Worm (Caenorhabditis elegans) whole organism, L3 larva: ENCODE results near the gene gfat-2.

Experiments used
- ZK546.5 ChIP-seq: sonication (generic microtip); optimal IDR thresholded peaks from 2 replicates; lab custom pipeline; 2017; ENCODE audit warnings: missing biosample characterization, missing genetic modification characterization
- aly-2 ChIP-seq: fragments of 150-350 bp; optimal IDR thresholded peaks from 2 replicates; lab custom pipeline; 2014; ENCODE audit warnings: missing biosample characterization, missing genetic modification characterization
- ceh-16 ChIP-seq: sonication (generic microtip); optimal IDR thresholded peaks from 2 replicates; lab custom pipeline; 2017; ENCODE audit warnings: missing biosample characterization, missing genetic modification characterization
- ceh-28 ChIP-seq: fragments of 150-350 bp; optimal IDR thresholded peaks from 2 replicates; lab custom pipeline; 2014; ENCODE audit warnings: missing biosample characterization, missing genetic modification reagents, missing genetic modification characterization
- daf-12 ChIP-seq: fragments of 150-350 bp; optimal IDR thresholded peaks from 2 replicates; lab custom pipeline; 2014; ENCODE audit warnings: missing biosample characterization, missing genetic modification reagents, missing genetic modification characterization
- egl-5 ChIP-seq: fragments of 150-350 bp; optimal IDR thresholded peaks from 2 replicates; lab custom pipeline; 2017; ENCODE audit warnings: missing biosample characterization, missing genetic modification reagents, missing genetic modification characterization, inconsistent platforms
- elt-1 ChIP-seq: fragments of 150-350 bp; optimal IDR thresholded peaks from 2 replicates; lab custom pipeline; 2014; ENCODE audit warnings: missing biosample characterization, missing genetic modification characterization
- elt-2 ChIP-seq: sonication (generic microtip); optimal IDR thresholded peaks from 2 replicates; lab custom pipeline; 2016; ENCODE audit warnings: missing genetic modification reagents, mild to moderate bottlenecking, missing genetic modification characterization, missing compliant biosample characterization
- elt-3 ChIP-seq, 3 experiments: fragments of 150-350 bp in 1 of 3; sonication (generic microtip) in 2 of 3; optimal IDR thresholded peaks; 2 replicates in 2 of 3; 4 replicates in 1 of 3; lab custom pipeline; 2014 to 2017; ENCODE audit warnings: missing biosample characterization in 3 of 3, missing genetic modification characterization in 3 of 3
- fos-1 ChIP-seq: fragments of 150-350 bp; optimal IDR thresholded peaks from 2 replicates; lab custom pipeline; 2014; ENCODE audit warnings: missing biosample characterization, missing genetic modification characterization
- jun-1 ChIP-seq: fragments of 150-350 bp; optimal IDR thresholded peaks from 2 replicates; lab custom pipeline; 2014; ENCODE audit warnings: missing biosample characterization, missing genetic modification reagents, missing genetic modification characterization
- lin-39 ChIP-seq: fragments of 150-350 bp; optimal IDR thresholded peaks from 2 replicates; lab custom pipeline; 2018; ENCODE audit warnings: missing biosample characterization, missing genetic modification reagents, missing genetic modification characterization
- lsy-12 ChIP-seq: sonication (generic microtip); optimal IDR thresholded peaks from 2 replicates; lab custom pipeline; 2016; ENCODE audit warnings: mild to moderate bottlenecking, missing genetic modification characterization, missing compliant biosample characterization
- mml-1 ChIP-seq: fragments of 150-350 bp; sonication (generic microtip); optimal IDR thresholded peaks from 3 replicates; lab custom pipeline; 2014; ENCODE audit warnings: missing biosample characterization, missing genetic modification characterization
- nfya-1 ChIP-seq: sonication (generic microtip); optimal IDR thresholded peaks from 2 replicates; lab custom pipeline; 2017; ENCODE audit warnings: missing genetic modification characterization, mild to moderate bottlenecking, missing compliant biosample characterization, antibody characterized with exemption, moderate library complexity; ENCODE audit not compliant: insufficient read depth
- nhr-12 ChIP-seq: fragments of 150-350 bp; optimal IDR thresholded peaks from 2 replicates; lab custom pipeline; 2014; ENCODE audit warnings: missing biosample characterization, missing genetic modification characterization
- nhr-23 ChIP-seq: fragments of 150-350 bp; optimal IDR thresholded peaks from 2 replicates; lab custom pipeline; 2014; ENCODE audit warnings: missing biosample characterization, missing genetic modification reagents, missing genetic modification characterization
- nhr-28 ChIP-seq: fragments of 150-350 bp; optimal IDR thresholded peaks from 2 replicates; lab custom pipeline; 2014; ENCODE audit warnings: missing biosample characterization, missing genetic modification characterization
- nhr-43 ChIP-seq: sonication (generic microtip); optimal IDR thresholded peaks from 2 replicates; lab custom pipeline; 2016; ENCODE audit warnings: mild to moderate bottlenecking, missing genetic modification characterization, missing compliant biosample characterization; ENCODE audit not compliant: poor library complexity, severe bottlenecking
- nhr-67 ChIP-seq: fragments of 150-350 bp; optimal IDR thresholded peaks from 2 replicates; lab custom pipeline; 2014; ENCODE audit warnings: missing biosample characterization, missing genetic modification characterization
- nhr-76 ChIP-seq: fragments of 150-350 bp; sonication (generic microtip); optimal IDR thresholded peaks from 5 replicates; lab custom pipeline; 2014; ENCODE audit warnings: missing biosample characterization, missing genetic modification characterization
- pha-4 ChIP-seq: fragments of 150-350 bp; optimal IDR thresholded peaks from 2 replicates; lab custom pipeline; 2014; ENCODE audit warnings: missing biosample characterization, missing genetic modification reagents, missing genetic modification characterization
- pqm-1 ChIP-seq: fragments of 150-350 bp; optimal IDR thresholded peaks from 2 replicates; lab custom pipeline; 2017; ENCODE audit warnings: missing biosample characterization, missing genetic modification characterization, inconsistent platforms
- skn-1 ChIP-seq: fragments of 150-350 bp; optimal IDR thresholded peaks from 2 replicates; lab custom pipeline; 2014; ENCODE audit warnings: missing biosample characterization, missing genetic modification characterization
- snpc-4 ChIP-seq: fragments of 150-350 bp; optimal IDR thresholded peaks from 2 replicates; lab custom pipeline; 2014; ENCODE audit warnings: missing biosample characterization, missing genetic modification characterization
- tbx-2 ChIP-seq: sonication (generic microtip); optimal IDR thresholded peaks from 2 replicates; lab custom pipeline; 2016; ENCODE audit warnings: mild to moderate bottlenecking, missing genetic modification characterization, missing compliant biosample characterization
- unc-39 ChIP-seq: sonication (generic microtip); optimal IDR thresholded peaks from 4 replicates; lab custom pipeline; 2017; ENCODE audit warnings: missing biosample characterization, missing genetic modification characterization

Gene gfat-2

DNA sequence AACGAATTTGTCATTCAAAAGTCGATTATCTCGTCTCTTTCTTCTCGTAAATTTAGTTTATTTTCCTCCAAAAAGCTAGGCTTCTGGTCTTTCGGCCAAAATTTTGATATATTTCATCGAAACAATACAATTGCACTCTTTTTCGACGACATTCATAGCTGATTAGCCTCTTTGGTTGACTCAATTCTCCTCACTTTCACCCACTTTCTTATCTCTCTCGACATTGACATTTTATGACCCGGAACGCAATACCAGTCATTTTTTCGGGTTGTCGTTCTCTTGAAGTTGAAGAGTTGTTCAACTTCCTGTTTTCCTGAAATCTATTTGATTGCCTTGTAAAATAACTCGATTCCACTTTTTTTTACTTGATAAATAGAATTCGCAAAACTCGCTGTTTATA lies 24.5 kb downstream of the gfat-2 start:
- no peak for TF ChIP-seq pqm-1
- TF ChIP-seq elt-2, result peak; percentile 64
- TF ChIP-seq egl-5, result peak; percentile 19
- no peak for TF ChIP-seq lsy-12 (tag; lab: Kevin White, UChicago)

DNA sequence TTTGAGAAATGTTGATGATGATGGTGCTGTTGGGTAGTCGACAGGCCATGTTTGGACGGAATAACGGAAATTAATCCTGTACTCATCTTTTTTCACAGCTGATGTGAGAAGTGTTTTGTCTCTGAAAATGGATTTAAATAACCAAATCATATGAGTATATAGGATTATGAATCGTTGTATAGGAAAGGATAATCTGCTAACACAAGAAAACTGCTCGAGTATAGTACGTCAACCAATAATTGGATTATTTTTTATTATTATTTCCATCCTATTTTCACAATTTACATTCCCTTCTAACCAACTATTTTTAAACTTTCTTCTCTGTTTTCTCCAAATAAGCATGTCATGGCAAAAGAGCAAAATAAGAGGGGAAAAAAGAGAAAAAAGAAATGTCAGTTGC lies 25.7 kb downstream of the gfat-2 start:
- TF ChIP-seq egl-5 (no peak), fos-1 (no peak), jun-1 (tag; lab: Kevin White, UChicago) (no peak), aly-2 (tag; lab: Kevin White, UChicago) (no peak), daf-12 (tag; lab: Kevin White, UChicago) (no peak), nhr-23 (tag; lab: Kevin White, UChicago) (no peak), elt-2 (no peak), pqm-1 (no peak), elt-3 (tag; optimal IDR thresholded peaks at IDR 0.05; lab: Kevin White, UChicago) (no peak), nhr-28 (tag; lab: Kevin White, UChicago) (no peak), lin-39 (tag; lab: Kevin White, UChicago) (no peak), nhr-76 (tag; lab: Kevin White, UChicago) (no peak), ZK546.5 (tag; lab: Kevin White, UChicago) (no peak), ceh-16 (tag; lab: Kevin White, UChicago) (no peak), snpc-4 (tag; lab: Kevin White, UChicago) (no peak), unc-39 (tag; lab: Kevin White, UChicago) (no peak)

DNA sequence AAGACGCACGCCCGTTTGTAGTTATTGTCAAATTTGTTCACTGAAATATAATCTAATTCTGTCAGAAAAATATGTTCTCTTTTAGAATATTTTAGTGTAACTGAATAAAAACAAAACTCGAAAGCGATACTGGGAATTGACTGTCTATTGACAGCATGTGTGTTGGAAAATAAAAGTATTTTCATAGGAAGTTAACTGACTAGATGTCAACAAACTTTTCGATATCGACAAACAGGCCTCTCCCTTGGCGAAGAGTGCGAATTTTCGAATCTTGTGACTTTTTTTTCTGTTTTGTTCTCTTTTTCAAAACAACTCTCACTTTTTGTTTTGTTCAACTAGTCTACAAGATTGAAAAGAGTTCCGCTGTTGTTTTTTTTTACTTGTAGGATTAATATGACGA lies 28.2 kb downstream of the gfat-2 start:
- TF ChIP-seq tbx-2 (tag; lab: Kevin White, UChicago) (no peak), daf-12 (tag; lab: Kevin White, UChicago) (no peak), nhr-12 (tag; lab: Kevin White, UChicago) (no peak), pha-4 (tag; lab: Kevin White, UChicago) (peak; percentile 89), unc-39 (tag; lab: Kevin White, UChicago) (no peak), ceh-28 (tag; lab: Kevin White, UChicago) (no peak)

DNA sequence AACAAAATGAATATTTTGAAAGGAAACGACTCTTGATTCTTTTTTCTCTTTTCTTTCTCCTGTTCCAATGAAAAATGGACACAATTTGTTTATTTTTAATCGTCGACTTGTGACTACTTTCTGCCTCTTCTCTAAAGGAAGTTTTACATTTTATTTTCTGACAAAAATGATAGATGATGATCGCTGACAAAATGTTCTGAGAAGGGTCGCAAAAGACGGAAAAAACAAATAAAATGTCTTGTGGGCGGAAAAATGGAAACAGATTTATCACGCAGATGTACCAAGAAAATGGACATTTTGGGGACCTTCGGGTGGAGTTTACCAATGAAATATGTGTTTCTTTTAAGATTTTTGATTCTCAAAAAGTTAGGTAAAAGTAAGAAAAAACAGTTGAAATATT lies 42.9 kb downstream of the gfat-2 start:
- TF ChIP-seq elt-1, result no peak
- TF ChIP-seq lin-39 (tag; lab: Kevin White, UChicago), result peak; percentile 55
- TF ChIP-seq, all 47 proteins: peak for 1

DNA sequence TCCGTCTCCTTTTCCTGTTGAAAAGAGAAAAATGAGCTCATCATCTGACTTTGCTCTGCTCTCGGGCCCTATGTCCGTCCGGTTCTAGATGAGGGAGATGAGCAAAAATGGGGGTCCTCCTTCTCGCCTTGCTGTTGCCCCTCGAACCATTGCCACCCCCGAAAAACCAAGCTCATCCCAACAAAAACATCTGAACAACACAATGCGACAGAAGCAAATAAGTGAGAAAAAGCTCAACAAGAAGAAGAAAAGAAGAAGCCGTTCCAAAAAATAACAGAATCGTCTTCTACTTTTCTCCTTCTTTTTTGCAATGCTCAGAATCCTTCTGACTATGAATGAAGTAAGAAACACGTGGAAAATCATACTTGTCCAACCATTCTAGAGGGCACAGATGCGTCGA lies 45.8 kb downstream of the gfat-2 start:
- TF ChIP-seq skn-1 (tag; lab: Kevin White, UChicago) (no peak), elt-2 (no peak), ceh-28 (tag; lab: Kevin White, UChicago) (no peak), mml-1 (no peak)

DNA sequence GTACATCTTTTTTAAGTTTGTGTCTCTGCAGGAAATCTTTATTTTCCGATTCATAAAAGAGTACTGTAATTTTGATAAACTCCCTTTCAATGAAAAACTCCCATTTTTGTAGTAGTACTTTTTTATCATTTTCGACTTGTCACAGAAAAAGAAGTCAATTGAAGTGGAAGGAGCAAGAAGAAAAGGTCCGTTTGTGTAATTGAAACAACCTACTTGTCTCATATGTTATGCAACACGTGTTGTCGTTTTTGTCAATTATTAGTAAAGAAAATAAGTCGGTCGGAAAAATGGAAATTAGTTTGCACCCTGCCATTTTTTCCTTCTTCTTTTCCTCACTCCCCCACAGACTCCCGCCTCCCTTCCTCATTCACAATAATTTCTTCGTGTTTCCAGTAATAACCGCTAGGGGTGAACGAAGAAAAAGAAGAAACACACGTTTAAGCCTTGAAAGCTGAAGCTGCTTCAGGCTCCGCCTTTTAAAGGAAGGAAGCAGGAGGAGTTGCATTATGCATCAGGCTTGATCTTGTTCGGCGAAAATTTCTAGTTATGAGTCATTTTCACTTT lies 48.8 kb downstream of the gfat-2 start:
- no peak for TF ChIP-seq nhr-43 (tag; lab: Kevin White, UChicago)
- TF ChIP-seq nfya-1, result peak; percentile 13

DNA sequence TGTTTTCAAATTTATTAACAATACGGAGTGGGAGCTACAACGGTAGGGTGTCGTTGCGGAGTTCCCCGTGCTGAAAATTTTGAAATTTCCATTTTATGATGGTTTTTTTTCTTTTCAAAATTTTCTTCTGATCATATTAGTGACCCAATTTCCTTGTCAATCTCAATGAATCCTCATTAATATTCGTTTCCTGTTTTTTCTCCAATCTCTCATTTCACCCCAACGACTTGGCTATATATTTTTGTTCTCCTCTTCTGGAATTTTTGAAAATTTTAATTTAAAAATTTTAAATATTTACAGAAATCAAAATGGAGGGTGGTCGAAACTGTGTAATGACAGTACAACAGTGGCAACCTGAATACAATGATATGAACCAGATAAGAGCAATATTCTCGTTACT lies 49.7 kb downstream of the gfat-2 start, which contains the start of gene npr-3:
npr-3 (plus strand) TSS at position 301 of the 400 bp plus-strand sequence.
- TF ChIP-seq nhr-67, result no peak
- TF ChIP-seq, all 47 proteins: peak for 0

DNA sequence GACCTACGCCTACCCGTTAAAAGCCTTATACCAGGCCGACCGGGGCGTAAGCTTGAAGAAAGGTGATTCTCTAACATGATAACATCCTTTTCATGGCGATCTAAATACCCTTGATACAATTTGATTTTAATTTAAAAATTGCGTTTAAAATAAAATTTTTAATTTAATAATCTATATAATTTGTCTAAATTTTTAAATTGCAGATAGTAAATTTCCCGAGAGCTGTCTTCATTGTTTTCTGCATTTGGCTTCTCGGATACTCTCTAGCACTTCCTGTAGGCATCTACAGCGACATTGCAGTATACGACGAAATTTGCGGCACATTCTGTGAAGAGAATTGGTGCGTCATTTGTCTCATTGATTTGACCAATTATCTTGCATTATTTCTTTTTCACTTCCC lies 51.3 kb downstream of the gfat-2 start:
- TF ChIP-seq lin-39 (tag; lab: Kevin White, UChicago), result peak; percentile 19
- TF ChIP-seq egl-5, result no peak
